Worm (Caenorhabditis elegans): ENCODE results near the gene Y43F8B.28.

The Y43F8B.28 gene

ce11 chrV:19485261-19485660 is at the start of gene Y43F8B.28:
Y43F8B.28 (plus strand) TSS chrV:19485319.
- no peak for TF ChIP-seq unc-62 (GFP tag; optimal IDR thresholded peaks at IDR 0.05)

ce11 chrV:19436307-19436706 is 48.8 kb upstream of the Y43F8B.28 start, which contains the start of gene C25F9.14:
C25F9.14 (plus strand) TSS chrV:19436484.
- no peak for TF ChIP-seq unc-62 (GFP tag; optimal IDR thresholded peaks at IDR 0.05)

DNA sequence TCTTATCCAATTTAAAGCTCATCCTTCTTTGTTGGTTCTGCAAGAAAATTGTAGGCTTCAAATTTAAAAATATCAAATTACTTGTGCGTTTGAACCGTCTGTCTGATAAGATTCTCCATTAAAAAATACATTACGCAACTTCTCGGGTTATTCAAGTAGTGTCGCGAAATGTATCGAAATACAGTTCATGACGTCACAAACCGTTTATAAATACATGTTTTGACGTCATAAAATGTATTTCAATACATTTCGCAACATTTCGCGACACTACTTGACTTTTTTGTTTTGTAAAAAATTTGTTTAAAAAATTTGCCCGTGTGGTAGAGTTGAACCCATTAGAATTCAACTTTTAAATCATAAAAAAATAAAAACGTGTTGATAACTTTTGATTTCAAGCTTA is 41.5 kb upstream of the Y43F8B.28 start:
- TF ChIP-seq unc-62 (GFP tag; optimal IDR thresholded peaks at IDR 0.05): no peak

DNA sequence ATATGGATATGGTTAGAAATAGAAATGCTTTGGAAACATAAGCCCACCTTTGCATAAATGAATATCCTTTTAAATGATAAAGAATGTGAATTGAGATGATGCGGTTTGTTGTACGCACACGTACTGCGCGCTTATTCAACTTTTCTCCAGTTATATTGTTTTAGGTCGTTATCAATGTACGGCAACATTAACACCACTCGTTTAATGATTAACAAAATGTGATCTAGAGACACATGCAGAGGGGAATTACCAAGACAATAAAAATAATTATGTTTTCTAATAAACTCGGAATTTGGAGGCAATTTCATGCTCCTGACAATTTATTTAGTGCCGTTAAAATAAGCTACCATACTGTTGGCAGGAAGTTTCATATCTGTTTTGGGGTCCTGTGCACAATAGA is 39.7 kb upstream of the Y43F8B.28 start, which contains the start of gene M04C3.1:
TSS of gene M04C3.1 (minus strand) at position 164 of the 400 bp plus-strand sequence.
- TF ChIP-seq unc-62 (GFP tag; optimal IDR thresholded peaks at IDR 0.05): no peak

DNA sequence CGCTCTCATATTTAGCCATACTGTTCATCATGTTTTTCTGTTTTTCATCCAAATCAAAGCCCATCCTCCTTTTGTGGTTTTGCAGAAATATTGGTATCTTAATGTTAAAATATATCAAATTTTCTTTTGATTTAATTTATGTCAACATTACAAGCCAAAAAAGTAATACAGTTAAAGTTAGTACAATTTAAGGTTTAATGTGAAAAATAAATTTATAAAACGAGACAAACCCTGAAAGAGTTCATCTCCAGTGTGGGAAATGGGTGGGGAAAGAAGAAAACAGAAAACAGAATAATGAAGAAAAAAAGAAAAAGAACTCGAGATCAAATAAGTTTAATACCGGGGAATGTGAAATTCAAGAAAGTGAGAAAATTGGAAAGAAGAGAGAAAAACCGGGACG is 36.3 kb upstream of the Y43F8B.28 start, which contains the start of gene M04C3.2:
TSS of gene M04C3.2 (minus strand) at position 101 of the 400 bp plus-strand sequence.
- no peak for TF ChIP-seq unc-62 (GFP tag; optimal IDR thresholded peaks at IDR 0.05)

DNA sequence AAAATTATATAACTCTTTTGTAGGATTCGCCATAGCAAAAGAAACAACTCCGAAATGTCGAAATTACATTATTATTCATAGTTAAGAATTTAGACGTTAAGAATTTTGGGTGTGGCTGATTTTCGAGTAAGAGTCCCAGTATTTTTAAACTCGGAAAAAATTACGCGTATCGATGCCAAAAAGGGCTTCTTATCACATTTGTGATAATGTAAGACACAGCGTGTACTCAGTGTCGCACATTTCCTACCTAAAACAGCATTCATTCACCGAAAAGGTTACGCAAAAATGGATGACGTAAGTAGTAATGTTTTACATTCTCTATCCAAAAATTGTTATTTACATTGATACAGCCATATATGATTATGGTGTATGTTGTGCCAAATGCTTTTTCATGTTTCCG is 35.6 kb upstream of the Y43F8B.28 start, which contains the start of gene M04C3.5:
TSS of gene M04C3.5 (plus strand) at position 190 of the 400 bp plus-strand sequence.
- no peak for TF ChIP-seq unc-62 (GFP tag; optimal IDR thresholded peaks at IDR 0.05)

DNA sequence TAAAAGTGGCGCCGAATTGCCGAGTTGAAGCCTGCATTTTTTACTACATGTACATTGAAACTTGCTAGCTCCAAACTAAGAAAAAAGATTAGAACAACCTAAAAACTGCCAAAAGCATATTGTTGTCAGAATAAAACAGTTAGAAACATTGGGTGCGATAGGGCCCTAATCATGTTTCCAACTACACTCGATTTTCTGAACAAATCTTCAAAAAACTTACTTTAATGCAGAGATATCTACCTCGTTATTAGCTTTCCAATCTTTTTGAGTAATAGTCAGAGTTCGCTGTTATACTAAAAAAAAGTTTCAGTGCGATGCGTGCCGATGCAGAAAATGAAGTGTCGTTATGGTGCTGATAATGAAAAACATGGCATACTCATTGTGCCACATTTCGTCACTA is 29.5 kb upstream of the Y43F8B.28 start, which contains the start of the genes Y43F8B.13 and Y43F8B.14:
TSS of gene Y43F8B.13 (plus strand) at position 301 of the 400 bp plus-strand sequence.
TSS of gene Y43F8B.14 (minus strand) at position 322 of the 400 bp plus-strand sequence.
- no peak for TF ChIP-seq unc-62 (GFP tag; optimal IDR thresholded peaks at IDR 0.05)

ce11 chrV:19457120-19457519 is 28.0 kb upstream of the Y43F8B.28 start, which contains the start of gene Y43F8B.24:
Y43F8B.24 (plus strand) TSS chrV:19457420.
- TF ChIP-seq unc-62 (GFP tag; optimal IDR thresholded peaks at IDR 0.05): no peak

ce11 chrV:19462020-19462419 is 23.1 kb upstream of the Y43F8B.28 start, which contains the start of gene Y43F8B.15:
Y43F8B.15 (minus strand) TSS chrV:19462120.
- TF ChIP-seq unc-62 (GFP tag; optimal IDR thresholded peaks at IDR 0.05): no peak

DNA sequence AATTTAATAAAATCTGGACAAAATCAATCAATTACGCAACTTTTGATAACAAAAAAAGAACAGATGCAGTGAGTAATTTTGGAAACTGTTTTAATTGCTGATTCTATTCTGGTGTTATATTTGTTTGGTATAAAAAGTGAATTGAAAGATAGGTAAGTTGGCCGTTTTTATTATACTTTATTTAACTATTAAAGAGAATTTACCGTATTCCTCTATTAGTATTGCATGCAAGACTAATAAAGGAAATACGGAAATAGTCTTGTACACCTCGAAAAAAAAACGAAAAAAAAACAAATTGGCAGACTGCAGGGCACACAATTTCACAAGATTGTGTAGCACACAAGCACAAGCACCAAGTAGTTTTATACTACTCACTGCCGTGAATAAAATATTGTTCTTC is 22.5 kb upstream of the Y43F8B.28 start, which contains the start of gene Y43F8B.25:
TSS of gene Y43F8B.25 (plus strand) at position 301 of the 400 bp plus-strand sequence.
- TF ChIP-seq unc-62 (GFP tag; optimal IDR thresholded peaks at IDR 0.05): no peak

ce11 chrV:19467574-19467973 is 17.5 kb upstream of the Y43F8B.28 start, which contains the start of gene Y43F8B.23:
Y43F8B.23 (minus strand) TSS chrV:19467648.
- TF ChIP-seq unc-62 (GFP tag; optimal IDR thresholded peaks at IDR 0.05): no peak

DNA sequence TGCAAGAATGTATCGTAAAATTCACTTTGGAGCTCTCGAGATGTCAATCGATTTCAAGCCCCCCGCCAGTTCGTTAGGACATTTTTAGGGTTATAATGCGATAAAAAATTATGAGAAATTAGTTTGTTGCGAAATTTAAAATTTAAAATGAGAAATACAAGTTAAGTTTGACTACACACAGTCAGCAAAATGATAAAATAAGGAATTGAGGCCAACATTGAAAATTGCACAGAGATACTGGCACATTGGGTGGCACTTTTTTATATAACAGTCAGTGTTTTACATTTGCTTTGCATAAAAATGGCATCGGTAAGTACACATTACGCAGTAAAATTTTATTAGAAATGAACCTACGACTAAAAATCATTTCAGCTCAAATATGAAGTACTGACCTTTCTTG is 17.0 kb upstream of the Y43F8B.28 start, which contains the start of gene Y43F8B.12:
TSS of gene Y43F8B.12 (plus strand) at position 301 of the 400 bp plus-strand sequence.
- TF ChIP-seq unc-62 (GFP tag; optimal IDR thresholded peaks at IDR 0.05): no peak

DNA sequence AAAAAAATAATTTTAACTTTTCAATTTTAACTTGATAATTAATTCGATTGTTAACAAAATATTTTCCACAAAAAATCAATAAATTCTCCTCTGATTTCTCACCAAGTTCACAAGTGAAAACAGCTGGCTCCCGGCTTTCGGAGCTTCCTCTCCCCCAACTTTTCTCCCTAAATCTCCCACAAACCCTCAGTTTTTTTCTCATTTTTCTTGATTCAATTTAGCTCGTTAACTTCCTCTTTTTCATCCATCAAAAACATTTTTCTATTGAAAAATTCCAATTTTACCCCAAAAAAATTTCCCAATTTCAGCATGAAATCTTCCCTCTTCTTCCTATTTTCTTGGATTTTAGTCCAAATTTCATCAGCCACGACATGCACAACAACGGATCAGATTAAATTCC is 14.7 kb upstream of the Y43F8B.28 start, which contains the start of gene Y43F8B.11:
TSS of gene Y43F8B.11 (plus strand) at position 301 of the 400 bp plus-strand sequence.
- no peak for TF ChIP-seq unc-62 (GFP tag; optimal IDR thresholded peaks at IDR 0.05)

ce11 chrV:19473842-19474514 is 11.1 kb upstream of the Y43F8B.28 start, which contains the start of gene Y43F8B.10:
Y43F8B.10 (plus strand) TSS chrV:19474464.
- TF ChIP-seq unc-62 (GFP tag; optimal IDR thresholded peaks at IDR 0.05): no peak

ce11 chrV:19477302-19477701 is 7.8 kb upstream of the Y43F8B.28 start:
- no peak for TF ChIP-seq unc-62 (GFP tag; optimal IDR thresholded peaks at IDR 0.05)

ce11 chrV:19477852-19478251 is 7.3 kb upstream of the Y43F8B.28 start, which contains the start of gene Y43F8B.9:
Y43F8B.9 (plus strand) TSS chrV:19478152.
- TF ChIP-seq unc-62 (GFP tag; optimal IDR thresholded peaks at IDR 0.05): no peak

Data from whole organism, dauer.